Fruit fly (Drosophila melanogaster) whole organism, prepupa: Measurements from ENCODE around the gene CG4686.

ENCODE experiments used
- Blimp-1 ChIP-seq: fragments of 200-800 bp; sonication (Bioruptor generic); optimal IDR thresholded peaks from 3 replicates; lab custom pipeline; 2017; ENCODE audit warnings: missing biosample characterization, missing genetic modification characterization, mild to moderate bottlenecking, moderate library complexity, missing genetic modification reagents
- CG10669 ChIP-seq: fragments of 200-800 bp; sonication (Bioruptor generic); optimal IDR thresholded peaks from 3 replicates; lab custom pipeline; 2018; ENCODE audit warnings: missing biosample characterization, mild to moderate bottlenecking, missing genetic modification characterization, moderate library complexity
- CG11294 ChIP-seq: fragments of 200-800 bp; sonication (Bioruptor generic); IDR thresholded peaks from 2 replicates; pipeline ENCODE4 v1.3.6; 2022; ENCODE audit warnings: missing biosample characterization, missing genetic modification characterization
- CG11902 ChIP-seq: fragments of 200-800 bp; sonication (Bioruptor generic); optimal IDR thresholded peaks from 3 replicates; lab custom pipeline; 2016; ENCODE audit warnings: missing biosample characterization, missing genetic modification characterization
- CG1621 ChIP-seq: fragments of 200-800 bp; sonication (Bioruptor generic); optimal IDR thresholded peaks from 3 replicates; lab custom pipeline; 2018; ENCODE audit warnings: missing biosample characterization, mild to moderate bottlenecking, missing genetic modification characterization
- CG16779 ChIP-seq: fragments of 200-800 bp; sonication (Bioruptor generic); optimal IDR thresholded peaks from 3 replicates; lab custom pipeline; 2017; ENCODE audit warnings: missing biosample characterization, mild to moderate bottlenecking, missing genetic modification characterization
- CG3032 ChIP-seq: fragments of 200-800 bp; optimal IDR thresholded peaks from 2 replicates; lab custom pipeline; 2019; ENCODE audit warnings: missing biosample characterization, mild to moderate bottlenecking, missing genetic modification characterization, moderate library complexity
- CG31627 ChIP-seq: fragments of 200-800 bp; sonication (Bioruptor generic); optimal IDR thresholded peaks from 3 replicates; lab custom pipeline; 2016; ENCODE audit warnings: missing biosample characterization, missing genetic modification characterization
- CG34406 ChIP-seq: fragments of 200-800 bp; sonication (Bioruptor generic); optimal IDR thresholded peaks from 3 replicates; lab custom pipeline; 2016; ENCODE audit warnings: missing biosample characterization, missing genetic modification characterization
- CG4318 ChIP-seq: fragments of 200-800 bp; sonication (Bioruptor generic); optimal IDR thresholded peaks from 3 replicates; lab custom pipeline; 2017; ENCODE audit warnings: missing biosample characterization, mild to moderate bottlenecking, missing genetic modification characterization
- CG6163 ChIP-seq: fragments of 200-800 bp; sonication (Bioruptor generic); IDR thresholded peaks from 3 replicates; pipeline ENCODE4 v1.3.6; 2022; ENCODE audit warnings: missing biosample characterization, missing genetic modification characterization
- CG6276 ChIP-seq: fragments of 200-800 bp; sonication (Bioruptor generic); optimal IDR thresholded peaks from 2 replicates; lab custom pipeline; 2017; ENCODE audit warnings: missing biosample characterization, mild to moderate bottlenecking, missing genetic modification characterization
- CG6808 ChIP-seq: fragments of 200-800 bp; sonication (Bioruptor generic); optimal IDR thresholded peaks from 3 replicates; lab custom pipeline; 2017; ENCODE audit warnings: missing biosample characterization, missing genetic modification characterization, mild to moderate bottlenecking, moderate library complexity, missing genetic modification reagents
- CG6854 ChIP-seq: fragments of 200-800 bp; sonication (Bioruptor generic); optimal IDR thresholded peaks from 2 replicates; lab custom pipeline; 2017; ENCODE audit warnings: missing biosample characterization, mild to moderate bottlenecking, missing genetic modification characterization
- CG7368 ChIP-seq: fragments of 200-800 bp; sonication (Bioruptor generic); optimal IDR thresholded peaks from 3 replicates; lab custom pipeline; 2016; ENCODE audit warnings: missing biosample characterization, missing genetic modification characterization
- CG8119 ChIP-seq: fragments of 200-800 bp; sonication (Bioruptor generic); IDR thresholded peaks from 3 replicates; pipeline ENCODE4 v1.3.6; 2022; ENCODE audit warnings: missing biosample characterization, missing genetic modification characterization
- CG9139 ChIP-seq: fragments of 200-800 bp; sonication (Bioruptor generic); optimal IDR thresholded peaks from 3 replicates; lab custom pipeline; 2017; ENCODE audit warnings: missing biosample characterization, mild to moderate bottlenecking, missing genetic modification characterization
- Eip75B ChIP-seq: fragments of 200-800 bp; sonication (Bioruptor generic); optimal IDR thresholded peaks from 3 replicates; lab custom pipeline; 2016; ENCODE audit warnings: missing biosample characterization, missing genetic modification characterization
- Eip78C ChIP-seq: fragments of 200-800 bp; sonication (Bioruptor generic); peaks from one replicate; lab custom pipeline; 2016; ENCODE audit warnings: missing biosample characterization, missing genetic modification characterization
- Ets21C ChIP-seq: fragments of 200-800 bp; sonication (Bioruptor generic); optimal IDR thresholded peaks from 3 replicates; lab custom pipeline; 2016; ENCODE audit warnings: missing biosample characterization, missing genetic modification characterization
- Ets96B ChIP-seq: fragments of 200-800 bp; optimal IDR thresholded peaks from 2 replicates; lab custom pipeline; 2019; ENCODE audit warnings: missing biosample characterization, mild to moderate bottlenecking, missing genetic modification characterization, moderate library complexity
- Gug ChIP-seq: fragments of 200-800 bp; sonication (Bioruptor generic); IDR thresholded peaks from 2 replicates; pipeline ENCODE4 v1.3.6; 2022; ENCODE audit warnings: missing biosample characterization, missing genetic modification characterization
- Hr38 ChIP-seq: sonication (Bioruptor generic); optimal IDR thresholded peaks from 2 replicates; lab custom pipeline; 2016; ENCODE audit warnings: missing biosample characterization, missing genetic modification characterization
- Hr39 ChIP-seq: fragments of 200-800 bp; sonication (Bioruptor generic); optimal IDR thresholded peaks from 2 replicates; lab custom pipeline; 2016; ENCODE audit warnings: missing biosample characterization, missing genetic modification characterization
- Lpt ChIP-seq: fragments of 200-800 bp; sonication (Bioruptor generic); optimal IDR thresholded peaks from 3 replicates; lab custom pipeline; 2016; ENCODE audit warnings: missing biosample characterization, missing genetic modification characterization
- Met ChIP-seq: fragments of 200-800 bp; sonication (Bioruptor generic); optimal IDR thresholded peaks from 3 replicates; lab custom pipeline; 2016; ENCODE audit warnings: missing biosample characterization, missing genetic modification characterization
- Smox ChIP-seq: fragments of 200-800 bp; sonication (Bioruptor generic); optimal IDR thresholded peaks from 3 replicates; lab custom pipeline; 2016; ENCODE audit warnings: missing biosample characterization, missing genetic modification characterization
- Sox14 ChIP-seq: fragments of 200-800 bp; sonication (Bioruptor generic); optimal IDR thresholded peaks from 3 replicates; lab custom pipeline; 2016; ENCODE audit warnings: missing biosample characterization, missing genetic modification characterization
- Sox15 ChIP-seq: fragments of 200-800 bp; sonication (Bioruptor generic); optimal IDR thresholded peaks from 3 replicates; lab custom pipeline; 2016; ENCODE audit warnings: missing biosample characterization, missing genetic modification characterization
- achi ChIP-seq: fragments of 200-800 bp; sonication (Bioruptor generic); optimal IDR thresholded peaks from 3 replicates; lab custom pipeline; 2016; ENCODE audit warnings: missing biosample characterization, missing genetic modification characterization
- acj6 ChIP-seq: fragments of 200-800 bp; sonication (Bioruptor generic); optimal IDR thresholded peaks from 3 replicates; lab custom pipeline; 2016; ENCODE audit warnings: missing biosample characterization, missing genetic modification characterization
- cyc ChIP-seq: fragments of 200-800 bp; sonication (Bioruptor generic); optimal IDR thresholded peaks from 3 replicates; lab custom pipeline; 2016; ENCODE audit warnings: missing biosample characterization, missing genetic modification characterization
- dac ChIP-seq: fragments of 200-800 bp; sonication (Bioruptor generic); optimal IDR thresholded peaks from 2 replicates; lab custom pipeline; 2017; ENCODE audit warnings: missing biosample characterization, mild to moderate bottlenecking, missing genetic modification characterization
- dsx ChIP-seq: fragments of 200-800 bp; optimal IDR thresholded peaks from 3 replicates; lab custom pipeline; 2019; ENCODE audit warnings: missing biosample characterization, mild to moderate bottlenecking, missing genetic modification characterization, moderate library complexity; ENCODE audit not compliant: poor library complexity, severe bottlenecking
- eg ChIP-seq: fragments of 200-800 bp; sonication (Bioruptor generic); IDR thresholded peaks from 3 replicates; pipeline ENCODE4 v1.3.6; 2022; ENCODE audit warnings: missing biosample characterization, missing genetic modification characterization
- esn ChIP-seq: fragments of 200-800 bp; sonication (Bioruptor generic); optimal IDR thresholded peaks from 2 replicates; lab custom pipeline; 2016; ENCODE audit warnings: missing biosample characterization, mild to moderate bottlenecking, missing genetic modification characterization, moderate library complexity
- fd59A ChIP-seq: fragments of 200-800 bp; sonication (Bioruptor generic); optimal IDR thresholded peaks from 2 replicates; lab custom pipeline; 2017; ENCODE audit warnings: missing biosample characterization, mild to moderate bottlenecking, missing genetic modification characterization, missing genetic modification reagents
- fd85E ChIP-seq: fragments of 200-800 bp; sonication (Bioruptor generic); optimal IDR thresholded peaks from 3 replicates; lab custom pipeline; 2016; ENCODE audit warnings: missing biosample characterization, missing genetic modification characterization
- fkh ChIP-seq: fragments of 200-800 bp; sonication (Bioruptor generic); optimal IDR thresholded peaks from 3 replicates; lab custom pipeline; 2017; ENCODE audit warnings: missing biosample characterization, mild to moderate bottlenecking, missing genetic modification characterization, moderate library complexity
- lz ChIP-seq: fragments of 200-800 bp; sonication (Bioruptor generic); optimal IDR thresholded peaks from 3 replicates; lab custom pipeline; 2016; ENCODE audit warnings: missing biosample characterization, missing genetic modification characterization
- salr ChIP-seq, 2 experiments: fragments of 200-800 bp; sonication (Bioruptor generic); optimal IDR thresholded peaks; 3 replicates each; lab custom pipeline; 2016 to 2018; ENCODE audit warnings: missing biosample characterization in 2 of 2, missing genetic modification characterization in 2 of 2, mild to moderate bottlenecking in 1 of 2
- spab ChIP-seq: fragments of 200-800 bp; sonication (Bioruptor generic); optimal IDR thresholded peaks from 2 replicates; lab custom pipeline; 2017; ENCODE audit warnings: missing biosample characterization, mild to moderate bottlenecking, missing genetic modification characterization, missing genetic modification reagents
- ss ChIP-seq, 2 experiments: fragments of 200-800 bp; sonication (Bioruptor generic); optimal IDR thresholded peaks; 2 replicates in 1 of 2; 3 replicates in 1 of 2; lab custom pipeline; 2017 to 2018; ENCODE audit warnings: mild to moderate bottlenecking in 2 of 2, missing biosample characterization in 2 of 2, missing genetic modification characterization in 2 of 2, moderate library complexity in 1 of 2
- topi ChIP-seq: fragments of 200-800 bp; sonication (Bioruptor generic); optimal IDR thresholded peaks from 3 replicates; lab custom pipeline; 2016; ENCODE audit warnings: missing biosample characterization, missing genetic modification characterization
- vri ChIP-seq: fragments of 200-800 bp; sonication (Bioruptor generic); optimal IDR thresholded peaks from 3 replicates; lab custom pipeline; 2016; ENCODE audit warnings: missing biosample characterization, mild to moderate bottlenecking, missing genetic modification characterization

Gene CG4686

DNA sequence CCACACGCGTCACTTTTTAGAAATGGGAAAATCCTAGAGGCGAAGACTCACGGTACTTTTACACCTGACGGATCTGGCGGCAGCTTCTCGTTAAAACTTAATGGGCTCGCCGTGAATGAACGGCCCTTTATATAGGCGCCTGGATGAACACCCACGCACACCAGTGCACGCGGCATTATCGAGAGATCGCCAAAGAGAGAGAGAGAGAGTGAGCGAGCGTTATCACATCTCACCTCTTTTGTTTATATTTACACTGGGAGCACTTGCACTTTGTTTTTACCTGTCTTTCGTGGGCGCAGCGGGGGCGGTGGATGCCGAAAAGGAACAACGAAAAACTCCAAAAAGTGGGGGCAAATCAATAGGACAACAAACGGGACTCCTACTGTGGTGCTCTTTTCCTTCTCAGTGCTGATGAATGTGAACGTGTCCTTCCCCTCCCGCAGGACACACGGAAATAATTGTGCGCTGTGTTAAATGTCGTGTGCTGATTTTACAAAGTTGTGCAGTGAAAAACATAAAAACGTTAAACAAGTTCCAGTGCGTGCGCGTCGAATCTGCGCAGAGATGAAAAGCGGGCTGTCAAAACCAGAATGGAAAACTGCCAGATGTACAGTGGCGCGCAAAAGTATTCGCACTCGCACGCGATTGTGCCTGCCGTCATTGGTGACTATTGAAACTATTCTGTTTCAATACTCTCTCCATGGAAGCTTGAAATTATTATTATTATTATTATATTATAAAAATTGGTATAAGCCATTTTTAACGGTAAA, 11.0 kb downstream of the CG4686 start, which contains the start of gene Mrp5 (continued):
- TF ChIP-seq CG16779, result peak; percentile 20
- TF ChIP-seq CG6808 (GFP tag; lab: Kevin White, UChicago), result peak; percentile 33
- peak; percentile 82 for TF ChIP-seq achi (GFP tag; lab: Kevin White, UChicago)
- TF ChIP-seq CG8119 (GFP tag; lab: Robert Waterston, UW), result peak; percentile 41; the same call in 1 of the 3 replicates
- peak; percentile 26 for TF ChIP-seq acj6 (GFP tag; lab: Kevin White, UChicago)
- peak; percentile 36 for TF ChIP-seq Hr39 (GFP tag; lab: Kevin White, UChicago)
- TF ChIP-seq vri, result peak; percentile 23
- no peak for TF ChIP-seq Lpt (GFP tag; lab: Kevin White, UChicago)
- no peak for TF ChIP-seq Hr38 (GFP tag; lab: Kevin White, UChicago)
- peak; percentile 43; the same call in 1 of the 2 replicates for TF ChIP-seq Gug (GFP tag; lab: Robert Waterston, UW)
- no peak for TF ChIP-seq CG11294 (GFP tag; lab: Robert Waterston, UW)
- no peak for TF ChIP-seq CG7368 (GFP tag; lab: Kevin White, UChicago)
- TF ChIP-seq dac (GFP tag; lab: Kevin White, UChicago), result no peak
- peak; percentile 31 for TF ChIP-seq CG3032 (tag; lab: Kevin White, UChicago)
- TF ChIP-seq CG10669 (GFP tag; lab: Kevin White, UChicago), result peak; percentile 35
- peak; percentile 58 for TF ChIP-seq dsx (GFP tag; lab: Kevin White, UChicago)
- TF ChIP-seq CG6276 (GFP tag; lab: Kevin White, UChicago), result peak; percentile 18
- peak; percentile 43 for TF ChIP-seq esn
- TF ChIP-seq ss (GFP tag; optimal IDR thresholded peaks at IDR 0.05; lab: Kevin White, UChicago), result peak; percentile 42 to 71
- no peak for TF ChIP-seq CG11902 (GFP tag; lab: Kevin White, UChicago)
- TF ChIP-seq Ets21C (GFP tag; lab: Kevin White, UChicago), result no peak
- TF ChIP-seq Ets96B (tag; lab: Kevin White, UChicago), result no peak
- peak; percentile 66 for TF ChIP-seq CG6854 (GFP tag; lab: Kevin White, UChicago)
- TF ChIP-seq spab (GFP tag; lab: Kevin White, UChicago), result no peak
- no peak for TF ChIP-seq CG4318 (GFP tag; lab: Kevin White, UChicago)
- TF ChIP-seq fd85E (GFP tag; lab: Kevin White, UChicago), result no peak
- TF ChIP-seq Eip75B (GFP tag; lab: Kevin White, UChicago), result no peak
- peak; percentile 61 for TF ChIP-seq CG9139
- TF ChIP-seq Eip78C (GFP tag; lab: Kevin White, UChicago), result peak; percentile 72
- peak; percentile 13 for TF ChIP-seq CG31627 (GFP tag; lab: Kevin White, UChicago)
- TF ChIP-seq Blimp-1, result no peak
- peak; percentile 59 for TF ChIP-seq CG1621
- TF ChIP-seq topi (GFP tag; lab: Kevin White, UChicago), result no peak
- peak; percentile 6 for TF ChIP-seq Met (GFP tag; lab: Kevin White, UChicago)
- TF ChIP-seq eg (GFP tag; lab: Robert Waterston, UW), result peak; percentile 48; the same call in 2 of the 3 replicates
- TF ChIP-seq lz, result peak; percentile 23
- TF ChIP-seq fkh, result peak; percentile 87
- peak; percentile 32 for TF ChIP-seq CG34406 (GFP tag; lab: Kevin White, UChicago)

DNA sequence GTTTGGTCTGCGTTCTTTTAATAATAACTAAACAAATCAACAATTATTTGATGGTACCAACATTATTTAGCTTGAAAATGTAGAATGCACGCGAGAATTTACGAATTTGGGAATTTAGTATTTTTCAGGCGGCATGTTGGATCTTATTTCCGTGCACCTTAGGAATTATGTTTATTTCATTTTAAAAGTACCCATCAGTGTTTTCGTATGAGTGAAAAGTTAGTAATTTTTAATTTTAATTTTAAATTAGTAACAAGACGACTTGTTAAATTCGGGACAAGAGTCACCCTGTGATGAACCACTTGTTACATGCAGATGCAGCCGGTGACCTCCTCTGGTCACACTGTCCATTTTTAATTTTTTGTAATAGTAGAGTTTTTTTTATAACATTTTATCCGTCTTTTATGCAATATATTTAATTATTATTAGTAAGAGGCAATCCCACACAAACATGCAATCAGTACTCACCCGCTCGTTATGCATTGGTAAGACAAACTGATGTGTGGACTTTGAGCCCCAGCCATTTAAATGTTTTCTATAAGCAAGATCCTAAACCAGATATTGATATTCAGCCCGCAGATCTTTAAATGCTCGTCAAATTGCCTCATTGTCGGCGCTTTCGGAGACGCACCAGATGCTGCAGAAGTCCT, 13.3 kb downstream of the CG4686 start, which contains the start of the genes CG17186 and Arc42:
Gene CG17186, minus strand, starts transcription at position 88 of the 650 bp plus-strand sequence.
Gene Arc42, plus strand, starts transcription at position 311 of the 650 bp plus-strand sequence.
- peak; percentile 2 for TF ChIP-seq achi (GFP tag; lab: Kevin White, UChicago)
- no peak for TF ChIP-seq salr (GFP tag; optimal IDR thresholded peaks at IDR 0.05; lab: Kevin White, UChicago)
- no peak for TF ChIP-seq fd85E (GFP tag; lab: Kevin White, UChicago)
- TF ChIP-seq CG10669 (GFP tag; lab: Kevin White, UChicago), result peak; percentile 26
- TF ChIP-seq Sox14, result peak; percentile 28
- TF ChIP-seq ss (GFP tag; optimal IDR thresholded peaks at IDR 0.05; lab: Kevin White, UChicago), result peak; percentile 85 to 87
- peak; percentile 45 for TF ChIP-seq Eip75B (GFP tag; lab: Kevin White, UChicago)
- TF ChIP-seq fd59A (GFP tag; lab: Kevin White, UChicago), result no peak
- TF ChIP-seq Sox15 (GFP tag; lab: Kevin White, UChicago), result no peak
- TF ChIP-seq CG9139, result peak; percentile 84
- no peak for TF ChIP-seq CG8119 (GFP tag; lab: Robert Waterston, UW)
- no peak for TF ChIP-seq Blimp-1
- peak; percentile 10 for TF ChIP-seq CG1621
- TF ChIP-seq CG34406 (GFP tag; lab: Kevin White, UChicago), result no peak
- peak; percentile 28 for TF ChIP-seq cyc
- TF ChIP-seq dsx (GFP tag; lab: Kevin White, UChicago), result peak; percentile 23
- TF ChIP-seq Lpt (GFP tag; lab: Kevin White, UChicago), result no peak
- peak; percentile 33 for TF ChIP-seq Smox (GFP tag; lab: Kevin White, UChicago)
- TF ChIP-seq CG6163 (GFP tag; lab: Robert Waterston, UW), result no peak
- no peak for TF ChIP-seq Hr38 (GFP tag; lab: Kevin White, UChicago)
- TF ChIP-seq Gug (GFP tag; lab: Robert Waterston, UW), result no peak
- TF ChIP-seq spab (GFP tag; lab: Kevin White, UChicago), result peak; percentile 43
- peak; percentile 72 for TF ChIP-seq Eip78C (GFP tag; lab: Kevin White, UChicago)
